Worm (Caenorhabditis elegans) whole organism, L4 larva: ENCODE results near the gene tmem-218.
A peak's percentile ranks its signal among the peaks of the same experiment; 100 is the strongest.

Source experiments
- F44E2.7 ChIP-seq: fragments of 200-800 bp; sonication (Bioruptor generic); IDR thresholded peaks from 2 replicates; pipeline ENCODE4 v2.1.2; 2022; ENCODE audit warnings: missing genetic modification characterization, missing compliant biosample characterization
- F49E8.2 ChIP-seq: sonication (generic microtip); optimal IDR thresholded peaks from 2 replicates; lab custom pipeline; 2016; ENCODE audit warnings: missing compliant biosample characterization, mild to moderate bottlenecking, missing genetic modification characterization, borderline replicate concordance
- T20F7.1 ChIP-seq: fragments of 200-800 bp; sonication (Bioruptor generic); optimal IDR thresholded peaks from 2 replicates; lab custom pipeline; 2018; ENCODE audit warnings: mild to moderate bottlenecking, missing genetic modification characterization, missing compliant biosample characterization
- T26A8.4 ChIP-seq: fragments of 200-800 bp; sonication (Bioruptor generic); IDR thresholded peaks from 2 replicates; pipeline ENCODE4 v1.3.6; 2022; ENCODE audit warnings: missing genetic modification characterization, missing compliant biosample characterization
- Y105C5A.15 ChIP-seq: fragments of 200-800 bp; sonication (Bioruptor generic); IDR thresholded peaks from 2 replicates; pipeline ENCODE4 v1.3.6; 2022; ENCODE audit warnings: missing genetic modification characterization, missing compliant biosample characterization
- Y48G9A.11 ChIP-seq: fragments of 200-800 bp; sonication (Bioruptor generic); IDR thresholded peaks from 2 replicates; pipeline ENCODE4 v1.3.6; 2022; ENCODE audit warnings: missing genetic modification reagents, missing genetic modification characterization, missing compliant biosample characterization
- Y75B8A.6 ChIP-seq: fragments of 200-800 bp; sonication (Bioruptor generic); IDR thresholded peaks from 2 replicates; pipeline ENCODE4 v1.3.6; 2022; ENCODE audit warnings: missing genetic modification reagents, missing genetic modification characterization, missing compliant biosample characterization
- aha-1 ChIP-seq: fragments of 150-350 bp; peaks from one replicate; lab custom pipeline; 2014; ENCODE audit warnings: missing biosample characterization, missing genetic modification characterization
- ama-1 ChIP-seq: fragments of 150-350 bp; optimal IDR thresholded peaks from 2 replicates; lab custom pipeline; 2014; ENCODE audit warnings: inconsistent platforms, mixed read lengths
- ceh-32 ChIP-seq: sonication (generic microtip); optimal IDR thresholded peaks from 2 replicates; lab custom pipeline; 2016; ENCODE audit warnings: mild to moderate bottlenecking, missing genetic modification characterization, missing compliant biosample characterization; ENCODE audit not compliant: poor library complexity
- ceh-82 ChIP-seq: sonication (generic microtip); optimal IDR thresholded peaks from 2 replicates; lab custom pipeline; 2017; ENCODE audit warnings: missing biosample characterization, missing genetic modification characterization
- daf-16 ChIP-seq, 3 experiments: sonication (generic microtip); optimal IDR thresholded peaks; 2 replicates each; lab custom pipeline; 2016 to 2017; ENCODE audit warnings: missing genetic modification characterization in 3 of 3, missing genetic modification reagents in 3 of 3, mild to moderate bottlenecking in 2 of 3, missing compliant biosample characterization in 2 of 3, missing biosample characterization in 1 of 3, moderate library complexity in 1 of 3
- daf-19 ChIP-seq: fragments of 200-800 bp; sonication (Bioruptor generic); conservative IDR thresholded peaks from 2 replicates; pipeline ENCODE4 v1.3.6; 2022; ENCODE audit warnings: missing genetic modification characterization, missing compliant biosample characterization
- dmd-9 ChIP-seq: fragments of 200-800 bp; sonication (Bioruptor generic); IDR thresholded peaks from 2 replicates; pipeline ENCODE4 v1.3.6; 2022; ENCODE audit warnings: missing genetic modification reagents, missing genetic modification characterization, missing compliant biosample characterization
- fkh-10 ChIP-seq: fragments of 150-350 bp; optimal IDR thresholded peaks from 2 replicates; lab custom pipeline; 2014; ENCODE audit warnings: missing biosample characterization, missing genetic modification reagents, missing genetic modification characterization
- hlh-11 ChIP-seq: fragments of 200-800 bp; sonication (Bioruptor generic); optimal IDR thresholded peaks from 2 replicates; lab custom pipeline; 2018; ENCODE audit warnings: mild to moderate bottlenecking, missing genetic modification characterization, missing compliant biosample characterization
- jun-1 ChIP-seq: fragments of 150-350 bp; optimal IDR thresholded peaks from 2 replicates; lab custom pipeline; 2014; ENCODE audit warnings: missing biosample characterization, missing genetic modification reagents, missing genetic modification characterization
- lim-7 ChIP-seq: fragments of 200-800 bp; sonication (Bioruptor generic); IDR thresholded peaks from 2 replicates; pipeline ENCODE4 v1.3.6; 2022; ENCODE audit warnings: missing genetic modification characterization, missing compliant biosample characterization
- lin-29 ChIP-seq: fragments of 200-800 bp; sonication (Bioruptor generic); IDR thresholded peaks from 2 replicates; pipeline ENCODE4 v1.3.6; 2022; ENCODE audit warnings: missing genetic modification reagents, missing genetic modification characterization, missing compliant biosample characterization
- lin-38 ChIP-seq: fragments of 200-800 bp; sonication (Bioruptor generic); IDR thresholded peaks from 2 replicates; pipeline ENCODE4 v1.3.6; 2022; ENCODE audit warnings: missing genetic modification reagents, missing genetic modification characterization, missing compliant biosample characterization
- mdt-29 ChIP-seq: fragments of 200-800 bp; sonication (Bioruptor generic); IDR thresholded peaks from 2 replicates; pipeline ENCODE4 v1.3.6; 2022; ENCODE audit warnings: missing genetic modification reagents, missing genetic modification characterization, missing compliant biosample characterization
- mxl-2 ChIP-seq: fragments of 200-800 bp; sonication (Bioruptor generic); conservative IDR thresholded peaks from 2 replicates; pipeline ENCODE4 v1.3.6; 2022; ENCODE audit warnings: missing genetic modification reagents, missing genetic modification characterization, missing compliant biosample characterization
- mxl-3 ChIP-seq: fragments of 200-800 bp; sonication (Bioruptor generic); optimal IDR thresholded peaks from 2 replicates; lab custom pipeline; 2018; ENCODE audit warnings: mild to moderate bottlenecking, missing genetic modification characterization, missing compliant biosample characterization
- nhr-10 ChIP-seq: fragments of 150-350 bp; optimal IDR thresholded peaks from 2 replicates; lab custom pipeline; 2014; ENCODE audit warnings: missing biosample characterization, missing genetic modification characterization
- nhr-11 ChIP-seq: fragments of 150-350 bp; optimal IDR thresholded peaks from 2 replicates; lab custom pipeline; 2014; ENCODE audit warnings: missing biosample characterization, missing genetic modification characterization
- nhr-111 ChIP-seq: fragments of 200-800 bp; sonication (Bioruptor generic); optimal IDR thresholded peaks from 2 replicates; lab custom pipeline; 2018; ENCODE audit warnings: mild to moderate bottlenecking, missing genetic modification characterization, missing compliant biosample characterization
- nhr-28 ChIP-seq: fragments of 150-350 bp; optimal IDR thresholded peaks from 2 replicates; lab custom pipeline; 2014; ENCODE audit warnings: missing biosample characterization, missing genetic modification characterization
- pha-4 ChIP-seq, 2 experiments: fragments of 150-350 bp in 1 of 2; fragments of 200-800 bp in 1 of 2; sonication (Bioruptor generic) in 1 of 2; IDR thresholded peaks in 1 of 2; optimal IDR thresholded peaks in 1 of 2; 2 replicates each; pipeline versions ENCODE4 v1.3.6 to Lab custom; 2014 to 2022; ENCODE audit warnings: missing genetic modification characterization in 2 of 2, missing genetic modification reagents in 2 of 2, missing biosample characterization in 1 of 2, missing compliant biosample characterization in 1 of 2
- rbr-2 ChIP-seq: sonication (generic microtip); optimal IDR thresholded peaks from 2 replicates; lab custom pipeline; 2016; ENCODE audit warnings: missing genotype, missing genetic modification characterization, missing compliant biosample characterization
- sdz-12 ChIP-seq: fragments of 200-800 bp; sonication (Bioruptor generic); optimal IDR thresholded peaks from 2 replicates; lab custom pipeline; 2018; ENCODE audit warnings: mild to moderate bottlenecking, missing genetic modification characterization, missing compliant biosample characterization
- snpc-4 ChIP-seq: fragments of 150-350 bp; optimal IDR thresholded peaks from 2 replicates; lab custom pipeline; 2014; ENCODE audit warnings: missing biosample characterization, missing genetic modification characterization
- tag-97 ChIP-seq: fragments of 200-800 bp; sonication (Bioruptor generic); IDR thresholded peaks from 2 replicates; pipeline ENCODE4 v1.3.6; 2022; ENCODE audit warnings: missing genetic modification characterization, missing compliant biosample characterization
- unc-62 ChIP-seq, 3 experiments: fragments of 150-350 bp in 1 of 3; sonication (generic microtip); optimal IDR thresholded peaks in 2 of 3; peaks in 1 of 3; 1 replicate in 1 of 3; 2 replicates in 2 of 3; lab custom pipeline; 2014 to 2017; ENCODE audit warnings: missing biosample characterization in 3 of 3, missing genetic modification characterization in 3 of 3, missing genetic modification reagents in 3 of 3, missing genotype in 1 of 3
- zip-11 ChIP-seq: fragments of 200-800 bp; sonication (Bioruptor generic); IDR thresholded peaks from 2 replicates; pipeline ENCODE4 v1.3.6; 2022; ENCODE audit warnings: missing genetic modification characterization, missing compliant biosample characterization

Gene tmem-218

DNA sequence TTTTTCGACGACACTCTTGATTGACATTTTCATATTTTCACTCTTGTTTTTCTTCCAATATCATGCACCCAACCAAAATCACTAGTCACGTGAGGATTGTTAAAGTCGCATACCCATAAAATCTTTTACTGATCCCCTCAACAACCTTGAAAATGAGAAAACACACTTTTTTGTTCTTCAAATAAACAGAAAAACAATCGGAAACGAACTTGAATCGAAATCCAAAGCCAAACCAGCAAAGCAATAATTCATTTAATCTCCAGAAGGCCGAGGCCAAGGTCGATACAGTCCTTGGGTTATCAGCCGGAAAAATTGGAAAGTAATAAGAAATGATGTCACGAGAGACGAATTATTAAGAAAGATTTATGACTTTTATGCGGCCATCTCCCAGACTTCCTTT, 5.7 kb upstream of the tmem-218 start:
- no peak for TF ChIP-seq lim-7 (GFP tag; lab: Robert Waterston, UW)
- TF ChIP-seq Y75B8A.6 = no peak
- no peak for TF ChIP-seq Y48G9A.11 (GFP tag; lab: Robert Waterston, UW)
- TF ChIP-seq aha-1 (tag; lab: Kevin White, UChicago) = no peak
- no peak for TF ChIP-seq rbr-2 (tag; lab: Kevin White, UChicago)
- no peak for TF ChIP-seq tag-97 (GFP tag; lab: Robert Waterston, UW)
- no peak for TF ChIP-seq snpc-4
- TF ChIP-seq daf-19 (GFP tag; lab: Robert Waterston, UW) = no peak
- no peak for TF ChIP-seq daf-16 (GFP tag; optimal IDR thresholded peaks at IDR 0.05; lab: Kevin White, UChicago)
- TF ChIP-seq daf-16 (tag; optimal IDR thresholded peaks at IDR 0.05; lab: Kevin White, UChicago) = no peak
- TF ChIP-seq sdz-12 (GFP tag; lab: Kevin White, UChicago) = no peak
- no peak for TF ChIP-seq dmd-9 (GFP tag; lab: Robert Waterston, UW)
- no peak for TF ChIP-seq ceh-32 (tag; lab: Kevin White, UChicago)
- no peak for TF ChIP-seq pha-4 (GFP tag; IDR thresholded peaks at IDR 0.05; lab: Robert Waterston, UW)
- no peak for TF ChIP-seq pha-4 (tag; optimal IDR thresholded peaks at IDR 0.05; lab: Kevin White, UChicago)
- no peak for TF ChIP-seq ceh-82 (tag; lab: Kevin White, UChicago)
- no peak for TF ChIP-seq zip-11
- no peak for TF ChIP-seq fkh-10 (GFP tag; lab: Kevin White, UChicago)
- TF ChIP-seq mdt-29 (GFP tag; lab: Robert Waterston, UW) = no peak
- TF ChIP-seq F44E2.7 (GFP tag; lab: Robert Waterston, UW) = no peak
- TF ChIP-seq F49E8.2 (tag; lab: Kevin White, UChicago) = no peak

DNA sequence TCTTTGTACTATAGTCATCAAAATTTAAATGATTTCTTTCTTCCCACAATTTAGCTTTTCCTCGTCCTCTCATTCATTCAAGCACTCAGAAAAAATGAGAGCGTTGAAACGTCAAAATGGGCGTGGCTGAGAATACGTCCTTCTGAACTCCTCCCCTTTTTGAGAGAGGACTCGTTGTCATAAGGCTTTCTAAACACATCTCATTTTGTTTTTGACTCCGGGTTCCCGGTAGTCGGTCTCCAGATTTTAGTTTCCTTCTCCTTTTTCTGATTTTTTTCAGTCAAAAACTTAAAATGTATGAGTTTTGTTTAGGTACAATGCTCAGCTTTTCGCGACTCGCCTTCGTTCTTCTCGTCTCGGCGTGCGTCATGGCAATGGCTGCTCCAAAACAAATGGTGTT, 12.7 kb downstream of the tmem-218 start, which contains the start of gene nlp-6:
TSS of gene nlp-6 (plus strand) at position 301 of the 400 bp plus-strand sequence.
- TF ChIP-seq unc-62 (GFP tag; optimal IDR thresholded peaks at IDR 0.05 in 1 of 2; lab: Kevin White, UChicago) = no peak
- no peak for TF ChIP-seq unc-62 (tag; optimal IDR thresholded peaks at IDR 0.05; lab: Kevin White, UChicago)
- no peak for TF ChIP-seq Y105C5A.15 (GFP tag; lab: Robert Waterston, UW)
- TF ChIP-seq snpc-4 = no peak
- no peak for TF ChIP-seq ama-1
- TF ChIP-seq nhr-11 = no peak
- no peak for TF ChIP-seq jun-1
- TF ChIP-seq F44E2.7 (GFP tag; lab: Robert Waterston, UW) = no peak
- no peak for TF ChIP-seq lin-29

DNA sequence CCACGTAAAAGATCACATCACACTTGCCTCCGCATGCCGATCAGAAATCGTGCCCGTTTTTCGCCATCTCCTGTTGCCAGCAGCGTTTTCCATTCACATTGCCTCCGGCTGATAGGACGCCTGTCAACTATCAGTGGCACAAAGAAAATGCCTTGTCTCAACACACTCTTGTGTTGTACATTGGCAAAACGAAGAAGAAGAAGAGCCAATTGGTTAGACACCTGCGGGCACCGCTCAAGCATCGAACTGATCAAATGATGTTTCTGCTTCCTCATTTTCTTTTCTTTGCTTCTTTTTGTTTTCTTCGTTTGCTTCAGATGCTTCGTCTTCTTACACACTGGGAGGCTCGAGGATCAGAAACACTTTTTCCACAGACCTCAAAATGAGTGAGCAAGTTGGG, 17.8 kb downstream of the tmem-218 start:
- TF ChIP-seq daf-16 (GFP tag; optimal IDR thresholded peaks at IDR 0.05; lab: Kevin White, UChicago) (peak in 1 of 2 experiments; percentile 46), daf-16 (tag; optimal IDR thresholded peaks at IDR 0.05; lab: Kevin White, UChicago) (no peak), aha-1 (tag; lab: Kevin White, UChicago) (peak; percentile 77), hlh-11 (peak; percentile 63), unc-62 (GFP tag; optimal IDR thresholded peaks at IDR 0.05 in 1 of 2; lab: Kevin White, UChicago) (peak in 1 of 2 experiments; percentile 75), unc-62 (tag; optimal IDR thresholded peaks at IDR 0.05; lab: Kevin White, UChicago) (no peak), T26A8.4 (GFP tag; lab: Robert Waterston, UW) (no peak), nhr-11 (peak; percentile 16), nhr-111 (GFP tag; lab: Kevin White, UChicago) (no peak)

DNA sequence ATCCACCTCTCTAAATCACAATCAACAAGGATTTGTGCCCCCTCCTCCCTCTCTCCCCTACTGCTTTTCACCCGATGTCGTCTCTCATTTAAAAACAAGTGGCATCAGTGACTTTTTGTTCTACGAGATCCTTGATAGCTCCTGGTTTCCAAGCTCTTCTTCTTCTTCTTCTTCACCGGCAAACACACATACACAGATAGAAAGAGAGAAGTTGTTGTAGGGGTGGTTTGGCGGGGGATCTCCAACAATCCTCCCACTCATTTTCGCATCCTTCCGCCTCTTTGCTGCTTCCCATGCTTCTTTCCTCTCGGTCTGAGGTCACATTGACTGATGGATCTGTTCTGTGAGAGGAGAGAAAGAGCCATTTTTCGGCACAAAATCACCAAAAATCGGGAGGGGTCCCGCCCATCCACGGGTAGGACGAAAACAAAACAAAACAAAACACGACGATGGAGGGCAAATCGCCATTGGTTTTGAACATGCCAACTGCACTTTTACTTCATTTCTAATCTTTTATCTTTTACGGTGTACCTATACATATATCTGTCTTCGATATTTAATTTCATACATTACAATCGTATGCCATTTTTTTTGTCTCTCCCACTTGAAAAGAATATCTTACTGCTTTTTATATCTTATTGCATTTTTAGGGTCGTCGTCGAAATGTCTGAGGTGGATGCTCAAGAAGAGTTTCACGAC, 21.0 kb downstream of the tmem-218 start, which contains the start of gene T23E7.2:
TSS of gene T23E7.2 (plus strand) at position 649 of the 699 bp plus-strand sequence.
- no peak for TF ChIP-seq Y75B8A.6
- TF ChIP-seq unc-62 (GFP tag; optimal IDR thresholded peaks at IDR 0.05 in 1 of 2; lab: Kevin White, UChicago) = peak in 1 of 2 experiments; percentile 95
- no peak for TF ChIP-seq unc-62 (tag; optimal IDR thresholded peaks at IDR 0.05; lab: Kevin White, UChicago)
- TF ChIP-seq rbr-2 (tag; lab: Kevin White, UChicago) = no peak
- peak; percentile 29 for TF ChIP-seq hlh-11
- TF ChIP-seq nhr-10 (tag; lab: Kevin White, UChicago) = no peak
- no peak for TF ChIP-seq mxl-2 (GFP tag; lab: Robert Waterston, UW)
- TF ChIP-seq T20F7.1 = no peak
- TF ChIP-seq daf-16 (GFP tag; optimal IDR thresholded peaks at IDR 0.05; lab: Kevin White, UChicago) = peak in 1 of 2 experiments; percentile 83
- no peak for TF ChIP-seq daf-16 (tag; optimal IDR thresholded peaks at IDR 0.05; lab: Kevin White, UChicago)
- peak; percentile 3 for TF ChIP-seq nhr-28 (tag; lab: Kevin White, UChicago)
- peak; percentile 41 for TF ChIP-seq mxl-3 (GFP tag; lab: Kevin White, UChicago)
- TF ChIP-seq nhr-11 = peak; percentile 66
- no peak for TF ChIP-seq lin-38 (GFP tag; lab: Robert Waterston, UW)
- TF ChIP-seq, all 104 proteins: peak for 6
